Worm (Caenorhabditis elegans) whole organism, young adult: Measurements from ENCODE around the gene taf-13.

ENCODE experiments used
- F10E7.11 ChIP-seq: sonication (generic microtip); optimal IDR thresholded peaks from 2 replicates; lab custom pipeline; 2017; ENCODE audit warnings: mild to moderate bottlenecking, missing genetic modification characterization, moderate library complexity, missing compliant biosample characterization
- F22D6.2 ChIP-seq: sonication (generic microtip); optimal IDR thresholded peaks from 2 replicates; lab custom pipeline; 2016; ENCODE audit warnings: mild to moderate bottlenecking, missing genetic modification characterization, missing compliant biosample characterization
- F33H1.4 ChIP-seq: fragments of 200-800 bp; sonication (Bioruptor generic); IDR thresholded peaks from 2 replicates; pipeline ENCODE4 v1.3.6; 2022; ENCODE audit warnings: missing genetic modification reagents, missing genetic modification characterization, missing compliant biosample characterization
- F37B4.10 ChIP-seq: fragments of 200-800 bp; sonication (Bioruptor generic); IDR thresholded peaks from 2 replicates; pipeline ENCODE4 v1.3.6; 2022; ENCODE audit warnings: missing genetic modification characterization, missing compliant biosample characterization
- F52B5.7 ChIP-seq: sonication (generic microtip); optimal IDR thresholded peaks from 2 replicates; lab custom pipeline; 2016; ENCODE audit warnings: mild to moderate bottlenecking, missing genetic modification characterization, missing compliant biosample characterization
- T07F8.4 ChIP-seq: sonication (generic microtip); optimal IDR thresholded peaks from 2 replicates; lab custom pipeline; 2016; ENCODE audit warnings: mild to moderate bottlenecking, missing genetic modification characterization, moderate library complexity, missing compliant biosample characterization
- Y56A3A.18 ChIP-seq: fragments of 200-800 bp; sonication (Bioruptor generic); IDR thresholded peaks from 2 replicates; pipeline ENCODE4 v1.3.6; 2022; ENCODE audit warnings: missing genetic modification reagents, missing genetic modification characterization, missing compliant biosample characterization
- Y79H2A.3 ChIP-seq: fragments of 200-800 bp; sonication (Bioruptor generic); conservative IDR thresholded peaks from 2 replicates; pipeline ENCODE4 v1.3.6; 2022; ENCODE audit warnings: missing genetic modification reagents, missing genetic modification characterization, missing compliant biosample characterization
- aptf-2 ChIP-seq: fragments of 200-800 bp; sonication (Bioruptor generic); conservative IDR thresholded peaks from 2 replicates; pipeline ENCODE4 v1.3.6; 2022; ENCODE audit warnings: missing genetic modification reagents, missing genetic modification characterization, missing compliant biosample characterization
- aptf-3 ChIP-seq: fragments of 200-800 bp; sonication (Bioruptor generic); IDR thresholded peaks from 2 replicates; pipeline ENCODE4 v1.3.6; 2022; ENCODE audit warnings: missing genetic modification characterization, missing compliant biosample characterization
- atf-7 ChIP-seq: sonication (generic microtip); optimal IDR thresholded peaks from 2 replicates; lab custom pipeline; 2017; ENCODE audit warnings: mild to moderate bottlenecking, missing genetic modification characterization, missing compliant biosample characterization
- athp-1 ChIP-seq: sonication (generic microtip); optimal IDR thresholded peaks from 2 replicates; lab custom pipeline; 2017; ENCODE audit warnings: mild to moderate bottlenecking, missing genetic modification characterization, missing compliant biosample characterization
- attf-3 ChIP-seq: fragments of 200-800 bp; sonication (Bioruptor generic); conservative IDR thresholded peaks from 2 replicates; pipeline ENCODE4 v1.3.6; 2022; ENCODE audit warnings: missing genetic modification reagents, missing genetic modification characterization, missing compliant biosample characterization
- ceh-27 ChIP-seq: fragments of 200-800 bp; sonication (Bioruptor generic); optimal IDR thresholded peaks from 2 replicates; lab custom pipeline; 2018; ENCODE audit warnings: mild to moderate bottlenecking, missing genetic modification characterization, moderate library complexity, missing compliant biosample characterization
- ceh-79 ChIP-seq: sonication (generic microtip); optimal IDR thresholded peaks from 2 replicates; lab custom pipeline; 2017; ENCODE audit warnings: mild to moderate bottlenecking, missing genetic modification characterization, missing compliant biosample characterization
- die-1 ChIP-seq: sonication (generic microtip); optimal IDR thresholded peaks from 2 replicates; lab custom pipeline; 2016; ENCODE audit warnings: missing genotype, mild to moderate bottlenecking, missing genetic modification characterization, missing compliant biosample characterization
- dpff-1 ChIP-seq: sonication (generic microtip); optimal IDR thresholded peaks from 2 replicates; lab custom pipeline; 2017; ENCODE audit warnings: mild to moderate bottlenecking, missing genetic modification characterization, missing compliant biosample characterization
- dpl-1 ChIP-seq: fragments of 150-350 bp; optimal IDR thresholded peaks from 2 replicates; lab custom pipeline; 2014; ENCODE audit warnings: missing biosample characterization, missing genetic modification reagents, missing genetic modification characterization
- efl-1 ChIP-seq: fragments of 150-350 bp; optimal IDR thresholded peaks from 2 replicates; lab custom pipeline; 2014; ENCODE audit warnings: missing biosample characterization, missing genetic modification reagents, missing genetic modification characterization
- hmg-20 ChIP-seq: fragments of 200-800 bp; sonication (Bioruptor generic); IDR thresholded peaks from 2 replicates; pipeline ENCODE4 v1.3.6; 2022; ENCODE audit warnings: missing genetic modification reagents, missing genetic modification characterization, missing compliant biosample characterization
- hsf-1 ChIP-seq: fragments of 200-800 bp; sonication (Bioruptor generic); IDR thresholded peaks from 2 replicates; pipeline ENCODE4 v1.3.6; 2022; ENCODE audit warnings: missing genetic modification reagents, missing genetic modification characterization, missing compliant biosample characterization
- lag-1 ChIP-seq: fragments of 200-800 bp; sonication (Bioruptor generic); IDR thresholded peaks from 2 replicates; pipeline ENCODE4 v1.3.6; 2022; ENCODE audit warnings: missing genetic modification reagents, missing genetic modification characterization, missing compliant biosample characterization
- lin-35 ChIP-seq, 3 experiments: fragments of 150-350 bp in 2 of 3; sonication (generic microtip) in 1 of 3; optimal IDR thresholded peaks; 2 replicates each; lab custom pipeline; 2014 to 2018; ENCODE audit warnings: missing biosample characterization in 3 of 3, missing genetic modification characterization in 3 of 3, missing genetic modification reagents in 3 of 3
- lin-54 ChIP-seq: fragments of 200-800 bp; sonication (Bioruptor generic); optimal IDR thresholded peaks from 2 replicates; lab custom pipeline; 2018; ENCODE audit warnings: mild to moderate bottlenecking, missing genetic modification characterization, missing compliant biosample characterization
- lsl-1 ChIP-seq: fragments of 200-800 bp; sonication (Bioruptor generic); optimal IDR thresholded peaks from 2 replicates; lab custom pipeline; 2018; ENCODE audit warnings: mild to moderate bottlenecking, missing genetic modification characterization, moderate library complexity, missing compliant biosample characterization
- lsy-27 ChIP-seq: sonication (generic microtip); optimal IDR thresholded peaks from 2 replicates; lab custom pipeline; 2017; ENCODE audit warnings: missing genetic modification characterization, mild to moderate bottlenecking, missing compliant biosample characterization, antibody characterized with exemption, missing genotype, borderline replicate concordance; ENCODE audit not compliant: insufficient read depth
- madf-10 ChIP-seq: sonication (generic microtip); optimal IDR thresholded peaks from 2 replicates; lab custom pipeline; 2016; ENCODE audit warnings: mild to moderate bottlenecking, missing genetic modification characterization, missing compliant biosample characterization
- madf-6 ChIP-seq: fragments of 200-800 bp; sonication (Bioruptor generic); IDR thresholded peaks from 2 replicates; pipeline ENCODE4 v1.3.6; 2022; ENCODE audit warnings: missing genetic modification reagents, missing genetic modification characterization, missing compliant biosample characterization
- mel-28 ChIP-seq: sonication (generic microtip); optimal IDR thresholded peaks from 2 replicates; lab custom pipeline; 2016; ENCODE audit warnings: borderline replicate concordance, mild to moderate bottlenecking, missing genetic modification characterization, missing compliant biosample characterization
- mes-4 ChIP-seq: sonication (generic microtip); optimal IDR thresholded peaks from 2 replicates; lab custom pipeline; 2016; ENCODE audit warnings: missing genotype, missing genetic modification characterization, missing compliant biosample characterization
- nhr-80 ChIP-seq: sonication (generic microtip); optimal IDR thresholded peaks from 2 replicates; lab custom pipeline; 2016; ENCODE audit warnings: missing genetic modification characterization, missing compliant biosample characterization
- pha-4 ChIP-seq: fragments of 150-350 bp; sonication (generic microtip); optimal IDR thresholded peaks from 2 replicates; lab custom pipeline; 2014; ENCODE audit warnings: missing biosample characterization, missing genetic modification reagents, missing genetic modification characterization
- rcor-1 ChIP-seq: fragments of 200-800 bp; sonication (Bioruptor generic); IDR thresholded peaks from 2 replicates; pipeline ENCODE4 v1.3.6; 2022; ENCODE audit warnings: missing genetic modification reagents, missing genetic modification characterization, missing compliant biosample characterization
- repo-1 ChIP-seq: sonication (generic microtip); optimal IDR thresholded peaks from 2 replicates; lab custom pipeline; 2017; ENCODE audit warnings: mild to moderate bottlenecking, missing genetic modification characterization, missing compliant biosample characterization
- tlf-1 ChIP-seq: fragments of 200-800 bp; sonication (Bioruptor generic); optimal IDR thresholded peaks from 2 replicates; lab custom pipeline; 2018; ENCODE audit warnings: mild to moderate bottlenecking, missing genetic modification characterization, missing compliant biosample characterization
- unc-62 ChIP-seq: fragments of 150-350 bp; optimal IDR thresholded peaks from 2 replicates; lab custom pipeline; 2014; ENCODE audit warnings: missing biosample characterization, missing genetic modification reagents, missing genetic modification characterization
- zim-3 ChIP-seq: sonication (generic microtip); optimal IDR thresholded peaks from 2 replicates; lab custom pipeline; 2017; ENCODE audit warnings: mild to moderate bottlenecking, missing genetic modification characterization, moderate library complexity, missing compliant biosample characterization
- ztf-22 ChIP-seq: fragments of 200-800 bp; sonication (Bioruptor generic); optimal IDR thresholded peaks from 2 replicates; lab custom pipeline; 2018; ENCODE audit warnings: mild to moderate bottlenecking, missing genetic modification characterization, moderate library complexity, missing compliant biosample characterization
- ztf-25 ChIP-seq: fragments of 200-800 bp; sonication (Bioruptor generic); IDR thresholded peaks from 2 replicates; pipeline ENCODE4 v1.3.6; 2022; ENCODE audit warnings: missing genetic modification reagents, missing genetic modification characterization, missing compliant biosample characterization

The taf-13 gene

ce11 chrII:10580833-10581232, 24.6 kb downstream of the taf-13 start, which contains the start of gene dap-3:
TSS of gene dap-3 (plus strand) at chrII:10581133.
- no peak for TF ChIP-seq unc-62
- no peak for TF ChIP-seq F37B4.10 (GFP tag; lab: Robert Waterston, UW)
- no peak for TF ChIP-seq dpff-1
- TF ChIP-seq pha-4 (tag; lab: Kevin White, UChicago), result no peak
- TF ChIP-seq aptf-2 (GFP tag; lab: Robert Waterston, UW), result no peak
- TF ChIP-seq ceh-27, result no peak
- no peak for TF ChIP-seq rcor-1
- no peak for TF ChIP-seq F10E7.11

DNA sequence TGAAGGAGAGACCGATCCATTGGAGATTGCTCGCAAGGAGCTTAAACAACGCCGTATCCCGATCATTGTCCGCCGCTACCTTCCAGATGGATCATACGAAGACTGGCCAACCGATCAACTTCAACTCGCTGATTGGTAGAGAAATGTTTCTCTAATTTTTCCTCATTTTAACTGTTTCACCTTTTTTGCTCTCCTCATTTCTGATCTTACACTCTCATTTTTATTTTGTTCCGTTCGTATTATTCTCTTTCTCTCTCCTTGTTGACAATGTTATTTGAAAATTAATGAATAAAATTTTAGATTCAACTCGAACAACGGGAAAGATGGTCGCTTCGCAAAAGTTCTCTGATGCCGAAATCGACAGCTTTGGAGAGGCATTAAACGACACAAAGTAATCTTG, 25.8 kb downstream of the taf-13 start, which contains the start of gene dohh-1:
dohh-1 (plus strand) TSS at position 301 of the 400 bp plus-strand sequence.
- TF ChIP-seq aptf-3 (GFP tag; lab: Robert Waterston, UW), result no peak
- TF ChIP-seq lin-35 (GFP tag; optimal IDR thresholded peaks at IDR 0.05; lab: Kevin White, UChicago), result no peak
- TF ChIP-seq tlf-1 (GFP tag; lab: Kevin White, UChicago), result no peak
- TF ChIP-seq lag-1 (GFP tag; lab: Robert Waterston, UW), result no peak
- TF ChIP-seq F52B5.7 (tag; lab: Kevin White, UChicago), result no peak
- no peak for TF ChIP-seq hmg-20 (GFP tag; lab: Robert Waterston, UW)
- TF ChIP-seq atf-7 (tag; lab: Kevin White, UChicago), result no peak
- no peak for TF ChIP-seq mel-28
- TF ChIP-seq dpl-1, result no peak
- TF ChIP-seq Y56A3A.18 (GFP tag; lab: Robert Waterston, UW), result no peak
- TF ChIP-seq mes-4, result no peak
- no peak for TF ChIP-seq lsy-27 (tag; lab: Kevin White, UChicago)
- no peak for TF ChIP-seq die-1 (tag; lab: Kevin White, UChicago)
- no peak for TF ChIP-seq T07F8.4 (tag; lab: Kevin White, UChicago)
- TF ChIP-seq madf-10, result no peak
- no peak for TF ChIP-seq athp-1 (tag; lab: Kevin White, UChicago)
- TF ChIP-seq zim-3 (tag; lab: Kevin White, UChicago), result no peak
- TF ChIP-seq Y79H2A.3 (GFP tag; lab: Robert Waterston, UW), result no peak
- no peak for TF ChIP-seq F22D6.2 (tag; lab: Kevin White, UChicago)
- no peak for TF ChIP-seq hsf-1 (GFP tag; lab: Robert Waterston, UW)
- TF ChIP-seq, all 124 proteins: peak for 0

DNA sequence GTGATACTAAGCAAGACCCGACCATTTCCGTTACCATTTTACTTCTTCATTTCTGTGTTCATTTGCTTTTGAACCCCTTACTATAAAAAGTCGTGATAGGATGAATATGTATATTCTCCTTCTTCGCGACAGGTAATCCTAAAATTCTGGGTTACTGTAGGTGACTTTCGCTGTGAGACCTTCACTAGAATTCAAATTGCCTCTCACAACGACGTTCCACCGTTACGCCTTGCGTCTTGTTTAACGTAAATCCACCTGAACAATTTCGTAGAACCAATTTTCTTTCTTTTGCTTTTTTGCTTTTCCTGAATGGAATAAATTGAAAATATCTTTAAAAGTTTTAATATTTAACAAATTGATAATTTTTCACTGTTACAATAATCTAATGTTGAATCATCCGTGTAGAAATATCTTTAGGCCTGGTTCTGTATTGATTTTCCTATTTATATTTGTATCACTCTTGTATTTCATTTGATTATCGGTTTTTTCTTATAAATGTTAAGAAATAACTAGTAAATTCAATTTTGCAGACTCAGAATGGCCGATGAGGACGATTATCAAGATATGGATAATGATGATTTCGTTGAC, 26.5 kb downstream of the taf-13 start, which contains the start of gene rpb-6:
rpb-6 (plus strand) TSS at position 538 of the 588 bp plus-strand sequence.
- TF ChIP-seq ceh-79 (tag; lab: Kevin White, UChicago) (no peak), ztf-22 (no peak), madf-6 (GFP tag; lab: Robert Waterston, UW) (peak; percentile 49; the same call in 1 of the 2 replicates), dpl-1 (peak; percentile 9), F33H1.4 (peak; percentile 56), lsl-1 (GFP tag; lab: Kevin White, UChicago) (peak; percentile 66), repo-1 (no peak), ztf-25 (GFP tag; lab: Robert Waterston, UW) (no peak), nhr-80 (no peak), efl-1 (peak; percentile 40), attf-3 (peak; percentile 92), lin-54 (GFP tag; lab: Kevin White, UChicago) (peak; percentile 67)
- TF ChIP-seq, all 124 proteins: peak for 7
